Fruit fly (Drosophila melanogaster) whole organism, adult: Measurements from ENCODE around the gene mus301.

Experiments
- bab1 ChIP-seq: fragments of 200-800 bp; sonication (Bioruptor generic); optimal IDR thresholded peaks from 3 replicates; lab custom pipeline; 2019; ENCODE audit warnings: missing biosample characterization, mild to moderate bottlenecking, missing genetic modification characterization, moderate library complexity
- cnc ChIP-seq, 2 experiments: fragments of >200 bp; optimal IDR thresholded peaks; 2 replicates each; lab custom pipeline; 2017

- TF ChIP-seq cnc (optimal IDR thresholded peaks at IDR 0.05; lab: Kevin White, UChicago) (no peak), bab1 (GFP tag; lab: Kevin White, UChicago) (no peak)
These were observed 13.2 kb downstream of the mus301 start for dm6 chr3L:8150812-8151211.
